Fruit fly (Drosophila melanogaster) whole organism, embryonic: ENCODE measurements around the gene CG5087.

ENCODE experiments used
- Awh ChIP-seq: fragments of 200-800 bp; sonication (Bioruptor generic); IDR thresholded peaks from 2 replicates; pipeline ENCODE4, ENCODE4 v1.3.6; 2022; ENCODE audit warnings: missing biosample characterization, missing genetic modification characterization
- CG10543 ChIP-seq: fragments of 200-800 bp; sonication (Bioruptor generic); optimal IDR thresholded peaks from 3 replicates; lab custom pipeline; 2017; ENCODE audit warnings: missing biosample characterization, mild to moderate bottlenecking, missing genetic modification characterization, moderate library complexity
- CG14860 ChIP-seq: fragments of 200-800 bp; sonication (Bioruptor generic); IDR thresholded peaks from 3 replicates; pipeline ENCODE4 v1.3.6; 2022; ENCODE audit warnings: missing biosample characterization, missing genetic modification characterization; ENCODE audit not compliant: partially characterized antibody
- CG17186 ChIP-seq: fragments of 200-800 bp; sonication (Bioruptor generic); optimal IDR thresholded peaks from 3 replicates; lab custom pipeline; 2017; ENCODE audit warnings: missing biosample characterization, missing genetic modification reagents, missing genetic modification characterization
- CG17361 ChIP-seq: fragments of 200-800 bp; sonication (Bioruptor generic); IDR thresholded peaks from 3 replicates; pipeline ENCODE4 v1.3.6; 2022; ENCODE audit warnings: missing biosample characterization, missing genetic modification characterization
- CG17612 ChIP-seq: fragments of 200-800 bp; sonication (Bioruptor generic); IDR thresholded peaks from 2 replicates; pipeline ENCODE4 v1.3.6; 2022; ENCODE audit warnings: missing biosample characterization, missing genetic modification characterization
- CG32767 ChIP-seq: fragments of 200-800 bp; sonication (Bioruptor generic); IDR thresholded peaks from 2 replicates; pipeline ENCODE4 v1.3.6; 2022; ENCODE audit warnings: missing biosample characterization, missing genetic modification characterization
- CG4360 ChIP-seq: fragments of 200-800 bp; sonication (Bioruptor generic); IDR thresholded peaks from 2 replicates; pipeline ENCODE4 v1.3.6; 2022; ENCODE audit warnings: missing biosample characterization, missing genetic modification characterization
- CG4617 ChIP-seq: fragments of 200-800 bp; sonication (Bioruptor generic); optimal IDR thresholded peaks from 3 replicates; lab custom pipeline; 2016; ENCODE audit warnings: missing biosample characterization, missing genetic modification characterization, borderline replicate concordance
- CG4730 ChIP-seq: fragments of 200-800 bp; sonication (Bioruptor generic); IDR thresholded peaks from 2 replicates; pipeline ENCODE4 v1.3.6; 2022; ENCODE audit warnings: missing biosample characterization, missing genetic modification characterization
- CG4854 ChIP-seq: fragments of 200-800 bp; sonication (Bioruptor generic); optimal IDR thresholded peaks from 2 replicates; lab custom pipeline; 2016; ENCODE audit warnings: missing biosample characterization, missing genetic modification characterization, inconsistent platforms
- CG5953 ChIP-seq: fragments of 200-800 bp; sonication (Bioruptor generic); IDR thresholded peaks from 2 replicates; pipeline ENCODE4 v1.3.6; 2022; ENCODE audit warnings: missing biosample characterization, missing genetic modification characterization
- CG6272 ChIP-seq: fragments of 200-800 bp; sonication (Bioruptor generic); IDR thresholded peaks from 2 replicates; pipeline ENCODE4 v1.3.6; 2022; ENCODE audit warnings: missing biosample characterization, missing genetic modification characterization
- CG6689 ChIP-seq: fragments of 200-800 bp; sonication (Bioruptor generic); IDR thresholded peaks from 2 replicates; pipeline ENCODE4 v1.3.6; 2022; ENCODE audit warnings: missing biosample characterization, missing genetic modification characterization
- CG7786 ChIP-seq: fragments of 200-800 bp; sonication (Bioruptor generic); optimal IDR thresholded peaks from 2 replicates; lab custom pipeline; 2016; ENCODE audit warnings: missing biosample characterization, missing genetic modification characterization
- CG8281 ChIP-seq: fragments of 200-800 bp; sonication (Bioruptor generic); optimal IDR thresholded peaks from 2 replicates; lab custom pipeline; 2018; ENCODE audit warnings: missing biosample characterization, mild to moderate bottlenecking, missing genetic modification characterization, moderate library complexity
- CG8924 ChIP-seq: fragments of 200-800 bp; optimal IDR thresholded peaks from 3 replicates; lab custom pipeline; 2019; ENCODE audit warnings: missing biosample characterization, mild to moderate bottlenecking, missing genetic modification characterization, moderate library complexity
- CG8944 ChIP-seq: fragments of 200-800 bp; sonication (Bioruptor generic); optimal IDR thresholded peaks from 3 replicates; lab custom pipeline; 2016; ENCODE audit warnings: missing biosample characterization, missing genetic modification characterization
- Dbx ChIP-seq: fragments of 200-800 bp; sonication (Bioruptor generic); IDR thresholded peaks from 3 replicates; pipeline ENCODE4 v1.3.6; 2022; ENCODE audit warnings: missing biosample characterization, missing genetic modification characterization
- Deaf1 ChIP-seq: fragments of 200-800 bp; optimal IDR thresholded peaks from 3 replicates; lab custom pipeline; 2019; ENCODE audit warnings: missing biosample characterization, mild to moderate bottlenecking, missing genetic modification characterization, moderate library complexity
- Doc3 ChIP-seq: fragments of 200-800 bp; sonication (Bioruptor generic); IDR thresholded peaks from 3 replicates; pipeline ENCODE4 v1.3.6; 2022; ENCODE audit warnings: missing biosample characterization, missing genetic modification characterization; ENCODE audit not compliant: partially characterized antibody
- ERR ChIP-seq: fragments of 200-800 bp; sonication (Bioruptor generic); optimal IDR thresholded peaks from 2 replicates; lab custom pipeline; 2016; ENCODE audit warnings: missing biosample characterization, missing genetic modification characterization
- HLHmδ ChIP-seq: fragments of 200-800 bp; sonication (Bioruptor generic); optimal IDR thresholded peaks from 2 replicates; lab custom pipeline; 2018; ENCODE audit warnings: missing biosample characterization, mild to moderate bottlenecking, missing genetic modification characterization, moderate library complexity
- Mad ChIP-seq: fragments of 200-800 bp; sonication (Bioruptor generic); optimal IDR thresholded peaks from 2 replicates; lab custom pipeline; 2016; ENCODE audit warnings: missing biosample characterization, missing genetic modification characterization
- Meics ChIP-seq: fragments of 200-800 bp; sonication (Bioruptor generic); optimal IDR thresholded peaks from 2 replicates; lab custom pipeline; 2017; ENCODE audit warnings: missing biosample characterization, mild to moderate bottlenecking, missing genetic modification characterization
- NC2α ChIP-seq: fragments of 200-800 bp; sonication (Bioruptor generic); optimal IDR thresholded peaks from 2 replicates; lab custom pipeline; 2016; ENCODE audit warnings: missing biosample characterization, missing genetic modification characterization
- NK7.1 ChIP-seq: fragments of 200-800 bp; sonication (Bioruptor generic); optimal IDR thresholded peaks from 3 replicates; lab custom pipeline; 2016; ENCODE audit warnings: missing biosample characterization, missing genetic modification characterization
- Opbp ChIP-seq: fragments of 200-800 bp; sonication (Bioruptor generic); IDR thresholded peaks from 3 replicates; pipeline ENCODE4 v1.3.6; 2022; ENCODE audit warnings: missing biosample characterization, missing genetic modification characterization; ENCODE audit not compliant: partially characterized antibody
- Sox102F ChIP-seq: fragments of 200-800 bp; sonication (Bioruptor generic); optimal IDR thresholded peaks from 2 replicates; lab custom pipeline; 2018; ENCODE audit warnings: missing biosample characterization, mild to moderate bottlenecking, missing genetic modification characterization, moderate library complexity
- Sry-δ ChIP-seq: fragments of 200-800 bp; sonication (Bioruptor generic); optimal IDR thresholded peaks from 2 replicates; lab custom pipeline; 2016; ENCODE audit warnings: missing biosample characterization, missing genetic modification characterization
- ash1 ChIP-seq: fragments of 200-800 bp; sonication (Bioruptor generic); optimal IDR thresholded peaks from 2 replicates; lab custom pipeline; 2018; ENCODE audit warnings: missing biosample characterization, mild to moderate bottlenecking, missing genetic modification characterization
- az2 ChIP-seq: fragments of 200-800 bp; sonication (Bioruptor generic); optimal IDR thresholded peaks from 3 replicates; lab custom pipeline; 2016; ENCODE audit warnings: missing biosample characterization, missing genetic modification characterization
- cg ChIP-seq: fragments of 200-800 bp; sonication (Bioruptor generic); optimal IDR thresholded peaks from 3 replicates; lab custom pipeline; 2019; ENCODE audit warnings: missing biosample characterization, mild to moderate bottlenecking, missing genetic modification characterization, moderate library complexity
- dm ChIP-seq: fragments of 200-800 bp; sonication (Bioruptor generic); optimal IDR thresholded peaks from 3 replicates; lab custom pipeline; 2016; ENCODE audit warnings: missing biosample characterization, missing genetic modification characterization
- hbn ChIP-seq: fragments of 200-800 bp; sonication (Bioruptor generic); IDR thresholded peaks from 2 replicates; pipeline ENCODE4 v1.3.6; 2022; ENCODE audit warnings: missing biosample characterization, missing genetic modification characterization; ENCODE audit not compliant: partially characterized antibody
- inv ChIP-seq: fragments of 200-800 bp; sonication (Bioruptor generic); IDR thresholded peaks from 2 replicates; pipeline ENCODE4 v1.3.6; 2022; ENCODE audit warnings: missing biosample characterization, missing genetic modification characterization; ENCODE audit not compliant: partially characterized antibody
- ken ChIP-seq: fragments of 200-800 bp; sonication (Bioruptor generic); IDR thresholded peaks from 3 replicates; pipeline ENCODE4 v1.3.6; 2022; ENCODE audit warnings: missing biosample characterization, missing genetic modification characterization
- mirr ChIP-seq: fragments of 200-800 bp; sonication (Bioruptor generic); optimal IDR thresholded peaks from 3 replicates; lab custom pipeline; 2018; ENCODE audit warnings: missing biosample characterization, mild to moderate bottlenecking, missing genetic modification characterization
- nerfin-1 ChIP-seq: fragments of 200-800 bp; sonication (Bioruptor generic); optimal IDR thresholded peaks from 3 replicates; lab custom pipeline; 2019; ENCODE audit warnings: missing biosample characterization, mild to moderate bottlenecking, missing genetic modification characterization, moderate library complexity
- onecut ChIP-seq: fragments of 200-800 bp; sonication (Bioruptor generic); IDR thresholded peaks from 2 replicates; pipeline ENCODE4 v1.3.6; 2022; ENCODE audit warnings: missing biosample characterization, missing genetic modification characterization
- pan ChIP-seq, 4 experiments: fragments of >200 bp in 3 of 4; fragments of 200-800 bp in 1 of 4; sonication (Bioruptor generic) in 1 of 4; optimal IDR thresholded peaks in 3 of 4; IDR thresholded peaks in 1 of 4; 2 replicates each; pipeline versions ENCODE4 v1.3.6 to Lab custom; 2017 to 2022; ENCODE audit warnings: missing biosample characterization in 2 of 4, missing genetic modification characterization in 2 of 4, mixed read lengths in 1 of 4
- sens-2 ChIP-seq: fragments of 200-800 bp; sonication (Bioruptor generic); IDR thresholded peaks from 2 replicates; pipeline ENCODE4 v1.3.6; 2022; ENCODE audit warnings: missing biosample characterization, missing genetic modification characterization
- slbo ChIP-seq: fragments of 200-800 bp; sonication (Bioruptor generic); IDR thresholded peaks from 2 replicates; pipeline ENCODE4 v1.3.6; 2022; ENCODE audit warnings: missing biosample characterization, missing genetic modification characterization
- stwl ChIP-seq: fragments of 200-800 bp; sonication (Bioruptor generic); optimal IDR thresholded peaks from 3 replicates; lab custom pipeline; 2018; ENCODE audit warnings: missing biosample characterization, mild to moderate bottlenecking, missing genetic modification characterization, moderate library complexity
- tap ChIP-seq: fragments of 200-800 bp; optimal IDR thresholded peaks from 3 replicates; lab custom pipeline; 2019; ENCODE audit warnings: missing biosample characterization, mild to moderate bottlenecking, missing genetic modification characterization, moderate library complexity
- vfl ChIP-seq: fragments of 200-800 bp; sonication (Bioruptor generic); optimal IDR thresholded peaks from 2 replicates; lab custom pipeline; 2016; ENCODE audit warnings: missing biosample characterization, missing genetic modification characterization
- wdn ChIP-seq: fragments of 200-800 bp; sonication (Bioruptor generic); IDR thresholded peaks from 2 replicates; pipeline ENCODE4 v1.3.6; 2022; ENCODE audit warnings: missing biosample characterization, missing genetic modification characterization
- zen2 ChIP-seq: fragments of 200-800 bp; sonication (Bioruptor generic); IDR thresholded peaks from 3 replicates; pipeline ENCODE4 v1.3.6; 2022; ENCODE audit warnings: missing biosample characterization, missing genetic modification characterization; ENCODE audit not compliant: partially characterized antibody
- zfh2 ChIP-seq: fragments of 200-800 bp; sonication (Bioruptor generic); optimal IDR thresholded peaks from 2 replicates; lab custom pipeline; 2016; ENCODE audit warnings: missing biosample characterization, missing genetic modification characterization

CG5087 gene

dm6 chr3L:8978678-8979413, 19.1 kb upstream of the CG5087 start (continued):
- TF ChIP-seq sens-2 (GFP tag; lab: Robert Waterston, UW) (no peak), mirr (no peak), Sox102F (GFP tag; lab: Kevin White, UChicago) (peak; percentile 70), Deaf1 (tag; lab: Kevin White, UChicago) (no peak), ken (GFP tag; lab: Robert Waterston, UW) (no peak), Doc3 (GFP tag; lab: Robert Waterston, UW) (peak; percentile 44; the same call in 1 of the 3 replicates), HLHmδ (no peak), Opbp (GFP tag; lab: Robert Waterston, UW) (no peak), az2 (GFP tag; lab: Kevin White, UChicago) (peak; percentile 40), tap (tag; lab: Kevin White, UChicago) (no peak), Meics (GFP tag; lab: Kevin White, UChicago) (no peak), wdn (GFP tag; lab: Robert Waterston, UW) (no peak), inv (GFP tag; lab: Robert Waterston, UW) (no peak), cg (GFP tag; lab: Kevin White, UChicago) (peak; percentile 92), NK7.1 (GFP tag; lab: Kevin White, UChicago) (no peak), Sry-δ (GFP tag; lab: Kevin White, UChicago) (no peak), zen2 (GFP tag; lab: Robert Waterston, UW) (peak; percentile 17; the same call in 1 of the 3 replicates), CG7786 (no peak), vfl (GFP tag; lab: Kevin White, UChicago) (no peak), CG8944 (GFP tag; lab: Kevin White, UChicago) (no peak), CG5953 (0 out of 2 replicates have a peak, but pooled peaks have one; percentile 24), CG32767 (GFP tag; lab: Robert Waterston, UW) (no peak), CG8281 (tag; lab: Kevin White, UChicago) (no peak), dm (GFP tag; lab: Kevin White, UChicago) (no peak), CG17186 (GFP tag; lab: Kevin White, UChicago) (no peak), CG4854 (GFP tag; lab: Kevin White, UChicago) (no peak), pan (optimal IDR thresholded peaks at IDR 0.05; lab: Kevin White, UChicago) (no peak), pan (GFP tag; optimal IDR thresholded peaks at IDR 0.05 in 1 of 2, IDR thresholded peaks at IDR 0.05 in 1 of 2) (peak in 1 of 2 experiments; percentile 26), slbo (GFP tag; lab: Robert Waterston, UW) (no peak), Awh (GFP tag; lab: Robert Waterston, UW) (no peak), CG4730 (no peak), nerfin-1 (tag; lab: Kevin White, UChicago) (no peak), CG14860 (GFP tag; lab: Robert Waterston, UW) (0 out of 3 replicates have a peak, but pooled peaks have one; percentile 36), CG17361 (GFP tag; lab: Robert Waterston, UW) (no peak; the same call in 2 of the 3 replicates), ash1 (GFP tag; lab: Kevin White, UChicago) (no peak), CG8924 (tag; lab: Kevin White, UChicago) (no peak), CG4360 (no peak), hbn (GFP tag; lab: Robert Waterston, UW) (peak; percentile 15; the same call in 1 of the 2 replicates), Mad (no peak), CG6689 (GFP tag; lab: Robert Waterston, UW) (peak; percentile 48), onecut (GFP tag; lab: Robert Waterston, UW) (no peak), CG10543 (GFP tag; lab: Kevin White, UChicago) (peak; percentile 22), CG4617 (no peak), Dbx (no peak), zfh2 (GFP tag; lab: Kevin White, UChicago) (no peak), ERR (GFP tag; lab: Kevin White, UChicago) (no peak), CG6272 (GFP tag; lab: Robert Waterston, UW) (no peak), stwl (no peak), NC2α (GFP tag; lab: Kevin White, UChicago) (no peak), CG17612 (GFP tag; lab: Robert Waterston, UW) (no peak)
